Worm (Caenorhabditis elegans) whole organism, L3 larva: ENCODE results near the gene rps-23.

Experiments
- ZK546.5 ChIP-seq: sonication (generic microtip); optimal IDR thresholded peaks from 2 replicates; lab custom pipeline; 2017; ENCODE audit warnings: missing biosample characterization, missing genetic modification characterization
- aly-2 ChIP-seq: fragments of 150-350 bp; optimal IDR thresholded peaks from 2 replicates; lab custom pipeline; 2014; ENCODE audit warnings: missing biosample characterization, missing genetic modification characterization
- ceh-16 ChIP-seq: sonication (generic microtip); optimal IDR thresholded peaks from 2 replicates; lab custom pipeline; 2017; ENCODE audit warnings: missing biosample characterization, missing genetic modification characterization
- ceh-28 ChIP-seq: fragments of 150-350 bp; optimal IDR thresholded peaks from 2 replicates; lab custom pipeline; 2014; ENCODE audit warnings: missing biosample characterization, missing genetic modification reagents, missing genetic modification characterization
- ceh-82 ChIP-seq: fragments of 150-350 bp; optimal IDR thresholded peaks from 2 replicates; lab custom pipeline; 2014; ENCODE audit warnings: missing biosample characterization, missing genetic modification characterization
- ceh-9 ChIP-seq: sonication (generic microtip); optimal IDR thresholded peaks from 2 replicates; lab custom pipeline; 2018; ENCODE audit warnings: missing biosample characterization, missing genetic modification characterization
- egl-27 ChIP-seq: sonication (generic microtip); optimal IDR thresholded peaks from 4 replicates; lab custom pipeline; 2017; ENCODE audit warnings: missing biosample characterization, missing genetic modification reagents, missing genetic modification characterization
- egl-5 ChIP-seq: fragments of 150-350 bp; optimal IDR thresholded peaks from 2 replicates; lab custom pipeline; 2017; ENCODE audit warnings: missing biosample characterization, missing genetic modification reagents, missing genetic modification characterization, inconsistent platforms
- elt-1 ChIP-seq: fragments of 150-350 bp; optimal IDR thresholded peaks from 2 replicates; lab custom pipeline; 2014; ENCODE audit warnings: missing biosample characterization, missing genetic modification characterization
- elt-2 ChIP-seq: sonication (generic microtip); optimal IDR thresholded peaks from 2 replicates; lab custom pipeline; 2016; ENCODE audit warnings: missing genetic modification reagents, mild to moderate bottlenecking, missing genetic modification characterization, missing compliant biosample characterization
- elt-3 ChIP-seq, 3 experiments: fragments of 150-350 bp in 1 of 3; sonication (generic microtip) in 2 of 3; optimal IDR thresholded peaks; 2 replicates in 2 of 3; 4 replicates in 1 of 3; lab custom pipeline; 2014 to 2017; ENCODE audit warnings: missing biosample characterization in 3 of 3, missing genetic modification characterization in 3 of 3
- fkh-10 ChIP-seq: sonication (generic microtip); optimal IDR thresholded peaks from 2 replicates; lab custom pipeline; 2017; ENCODE audit warnings: missing biosample characterization, missing genetic modification reagents, missing genetic modification characterization
- fos-1 ChIP-seq: fragments of 150-350 bp; optimal IDR thresholded peaks from 2 replicates; lab custom pipeline; 2014; ENCODE audit warnings: missing biosample characterization, missing genetic modification characterization
- hmg-11 ChIP-seq: sonication (generic microtip); optimal IDR thresholded peaks from 2 replicates; lab custom pipeline; 2016; ENCODE audit warnings: missing genetic modification characterization, missing compliant biosample characterization
- jun-1 ChIP-seq: fragments of 150-350 bp; optimal IDR thresholded peaks from 2 replicates; lab custom pipeline; 2014; ENCODE audit warnings: missing biosample characterization, missing genetic modification reagents, missing genetic modification characterization
- lin-15B ChIP-seq: fragments of 150-350 bp; optimal IDR thresholded peaks from 2 replicates; lab custom pipeline; 2014; ENCODE audit warnings: missing biosample characterization, missing genetic modification characterization
- lin-39 ChIP-seq: fragments of 150-350 bp; optimal IDR thresholded peaks from 2 replicates; lab custom pipeline; 2018; ENCODE audit warnings: missing biosample characterization, missing genetic modification reagents, missing genetic modification characterization
- lsy-12 ChIP-seq: sonication (generic microtip); optimal IDR thresholded peaks from 2 replicates; lab custom pipeline; 2016; ENCODE audit warnings: mild to moderate bottlenecking, missing genetic modification characterization, missing compliant biosample characterization
- mml-1 ChIP-seq: fragments of 150-350 bp; sonication (generic microtip); optimal IDR thresholded peaks from 3 replicates; lab custom pipeline; 2014; ENCODE audit warnings: missing biosample characterization, missing genetic modification characterization
- nfya-1 ChIP-seq: sonication (generic microtip); optimal IDR thresholded peaks from 2 replicates; lab custom pipeline; 2017; ENCODE audit warnings: missing genetic modification characterization, mild to moderate bottlenecking, missing compliant biosample characterization, antibody characterized with exemption, moderate library complexity; ENCODE audit not compliant: insufficient read depth
- nhr-11 ChIP-seq: fragments of 150-350 bp; optimal IDR thresholded peaks from 2 replicates; lab custom pipeline; 2014; ENCODE audit warnings: missing biosample characterization, missing genetic modification characterization
- nhr-23 ChIP-seq: fragments of 150-350 bp; optimal IDR thresholded peaks from 2 replicates; lab custom pipeline; 2014; ENCODE audit warnings: missing biosample characterization, missing genetic modification reagents, missing genetic modification characterization
- nhr-237 ChIP-seq: fragments of 150-350 bp; optimal IDR thresholded peaks from 2 replicates; lab custom pipeline; 2014; ENCODE audit warnings: missing biosample characterization, missing genetic modification characterization
- nhr-25 ChIP-seq: sonication (generic microtip); optimal IDR thresholded peaks from 2 replicates; lab custom pipeline; 2017; ENCODE audit warnings: missing biosample characterization, missing genetic modification characterization
- nhr-43 ChIP-seq: sonication (generic microtip); optimal IDR thresholded peaks from 2 replicates; lab custom pipeline; 2016; ENCODE audit warnings: mild to moderate bottlenecking, missing genetic modification characterization, missing compliant biosample characterization; ENCODE audit not compliant: poor library complexity, severe bottlenecking
- nhr-76 ChIP-seq: fragments of 150-350 bp; sonication (generic microtip); optimal IDR thresholded peaks from 5 replicates; lab custom pipeline; 2014; ENCODE audit warnings: missing biosample characterization, missing genetic modification characterization
- nhr-77 ChIP-seq: fragments of 150-350 bp; optimal IDR thresholded peaks from 2 replicates; lab custom pipeline; 2014; ENCODE audit warnings: missing biosample characterization, missing genetic modification characterization
- pha-4 ChIP-seq: fragments of 150-350 bp; optimal IDR thresholded peaks from 2 replicates; lab custom pipeline; 2014; ENCODE audit warnings: missing biosample characterization, missing genetic modification reagents, missing genetic modification characterization
- pqm-1 ChIP-seq: fragments of 150-350 bp; optimal IDR thresholded peaks from 2 replicates; lab custom pipeline; 2017; ENCODE audit warnings: missing biosample characterization, missing genetic modification characterization, inconsistent platforms
- sea-2 ChIP-seq: fragments of 150-350 bp; sonication (generic microtip); optimal IDR thresholded peaks from 4 replicates; lab custom pipeline; 2014; ENCODE audit warnings: missing biosample characterization, missing genetic modification reagents, missing genetic modification characterization
- skn-1 ChIP-seq: fragments of 150-350 bp; optimal IDR thresholded peaks from 2 replicates; lab custom pipeline; 2014; ENCODE audit warnings: missing biosample characterization, missing genetic modification characterization
- tbx-2 ChIP-seq: sonication (generic microtip); optimal IDR thresholded peaks from 2 replicates; lab custom pipeline; 2016; ENCODE audit warnings: mild to moderate bottlenecking, missing genetic modification characterization, missing compliant biosample characterization
- unc-62 ChIP-seq: fragments of 150-350 bp; sonication (generic microtip); optimal IDR thresholded peaks from 4 replicates; lab custom pipeline; 2014; ENCODE audit warnings: missing biosample characterization, missing genetic modification reagents, missing genetic modification characterization
- ztf-11 ChIP-seq: fragments of 150-350 bp; optimal IDR thresholded peaks from 2 replicates; lab custom pipeline; 2014; ENCODE audit warnings: missing biosample characterization, missing genetic modification characterization
- ztf-4 ChIP-seq: fragments of 150-350 bp; optimal IDR thresholded peaks from 2 replicates; lab custom pipeline; 2014; ENCODE audit warnings: missing biosample characterization, missing genetic modification characterization

rps-23 gene

ce11 chrIV:12425595-12425994, 34.7 kb upstream of the rps-23 start:
- peak; percentile 87 for TF ChIP-seq lin-39 (tag; lab: Kevin White, UChicago)
- peak; percentile 55 for TF ChIP-seq nfya-1 (tag; lab: Kevin White, UChicago)
- TF ChIP-seq unc-62: peak; percentile 67
- TF ChIP-seq pha-4 (tag; lab: Kevin White, UChicago): no peak
- no peak for TF ChIP-seq ceh-9
- no peak for TF ChIP-seq ztf-4 (tag; lab: Kevin White, UChicago)

- TF ChIP-seq pha-4 (tag; lab: Kevin White, UChicago) (peak; percentile 24), nfya-1 (tag; lab: Kevin White, UChicago) (no peak), elt-3 (tag; optimal IDR thresholded peaks at IDR 0.05; lab: Kevin White, UChicago) (no peak), ztf-11 (tag; lab: Kevin White, UChicago) (no peak), nhr-25 (tag; lab: Kevin White, UChicago) (no peak), nhr-237 (no peak), egl-5 (tag; lab: Kevin White, UChicago) (no peak), aly-2 (tag; lab: Kevin White, UChicago) (no peak), lsy-12 (tag; lab: Kevin White, UChicago) (no peak), mml-1 (tag; lab: Kevin White, UChicago) (no peak), pqm-1 (peak; percentile 85), skn-1 (tag; lab: Kevin White, UChicago) (no peak), elt-2 (peak; percentile 93), nhr-23 (no peak)
Observed at ce11 chrIV:12420455-12420854, 29.6 kb upstream of the rps-23 start, which contains the start of gene ugt-65. Gene ugt-65, plus strand, starts transcription at chrIV:12420683.

- no peak for TF ChIP-seq unc-62
- TF ChIP-seq egl-27 (tag; lab: Kevin White, UChicago): no peak
- TF ChIP-seq nfya-1 (tag; lab: Kevin White, UChicago): peak; percentile 12
- TF ChIP-seq fkh-10 (GFP tag; lab: Kevin White, UChicago): peak; percentile 5
Observed at ce11 chrIV:12419291-12419690, 28.4 kb upstream of the rps-23 start.

- TF ChIP-seq lin-15B (tag; lab: Kevin White, UChicago): no peak
- TF ChIP-seq egl-5 (tag; lab: Kevin White, UChicago): no peak
- no peak for TF ChIP-seq nhr-23
- TF ChIP-seq lsy-12 (tag; lab: Kevin White, UChicago): peak; percentile 20
- no peak for TF ChIP-seq ceh-82
- TF ChIP-seq ceh-9: peak; percentile 42
- TF ChIP-seq ZK546.5: no peak
- no peak for TF ChIP-seq fos-1 (tag; lab: Kevin White, UChicago)
- peak; percentile 37 for TF ChIP-seq nfya-1 (tag; lab: Kevin White, UChicago)
- TF ChIP-seq ceh-28: no peak
- peak; percentile 73 for TF ChIP-seq nhr-43
- no peak for TF ChIP-seq elt-1 (tag; lab: Kevin White, UChicago)
- TF ChIP-seq nhr-77 (tag; lab: Kevin White, UChicago): no peak
- peak; percentile 34 for TF ChIP-seq pha-4 (tag; lab: Kevin White, UChicago)
- TF ChIP-seq nhr-76 (tag; lab: Kevin White, UChicago): no peak
- peak; percentile 32 for TF ChIP-seq tbx-2 (tag; lab: Kevin White, UChicago)
- TF ChIP-seq nhr-11 (tag; lab: Kevin White, UChicago): peak; percentile 40
- TF ChIP-seq pqm-1: peak; percentile 9
- TF ChIP-seq elt-2: peak; percentile 49
Observed at ce11 chrIV:12417536-12418195, 26.8 kb upstream of the rps-23 start, which contains the start of gene F08G5.3. Gene F08G5.3, minus strand, starts transcription at chrIV:12417586.

ce11 chrIV:12416629-12417404, 26.0 kb upstream of the rps-23 start:
- no peak for TF ChIP-seq ceh-9
- TF ChIP-seq sea-2 (GFP tag; lab: Kevin White, UChicago): no peak
- TF ChIP-seq elt-2: peak; percentile 26
- TF ChIP-seq pha-4 (tag; lab: Kevin White, UChicago): no peak
- no peak for TF ChIP-seq jun-1 (tag; lab: Kevin White, UChicago)
- no peak for TF ChIP-seq elt-3 (tag; optimal IDR thresholded peaks at IDR 0.05; lab: Kevin White, UChicago)
- no peak for TF ChIP-seq egl-27 (tag; lab: Kevin White, UChicago)
- no peak for TF ChIP-seq nhr-76 (tag; lab: Kevin White, UChicago)
- peak; percentile 35 for TF ChIP-seq hmg-11
- TF ChIP-seq lin-39 (tag; lab: Kevin White, UChicago): no peak
- TF ChIP-seq ceh-16 (tag; lab: Kevin White, UChicago): no peak
- TF ChIP-seq pqm-1: no peak
- TF ChIP-seq nfya-1 (tag; lab: Kevin White, UChicago): no peak
